Worm (Caenorhabditis elegans) whole organism, L4 larva: ENCODE data around the gene nlp-11.
A peak's percentile ranks its signal among the peaks of the same experiment; 100 is the strongest.

Source experiments
- F44E2.7 ChIP-seq: fragments of 200-800 bp; sonication (Bioruptor generic); IDR thresholded peaks from 2 replicates; pipeline ENCODE4 v2.1.2; 2022; ENCODE audit warnings: missing genetic modification characterization, missing compliant biosample characterization
- F49E8.2 ChIP-seq: sonication (generic microtip); optimal IDR thresholded peaks from 2 replicates; lab custom pipeline; 2016; ENCODE audit warnings: missing compliant biosample characterization, mild to moderate bottlenecking, missing genetic modification characterization, borderline replicate concordance
- T20F7.1 ChIP-seq: fragments of 200-800 bp; sonication (Bioruptor generic); optimal IDR thresholded peaks from 2 replicates; lab custom pipeline; 2018; ENCODE audit warnings: mild to moderate bottlenecking, missing genetic modification characterization, missing compliant biosample characterization
- Y75B8A.6 ChIP-seq: fragments of 200-800 bp; sonication (Bioruptor generic); IDR thresholded peaks from 2 replicates; pipeline ENCODE4 v1.3.6; 2022; ENCODE audit warnings: missing genetic modification reagents, missing genetic modification characterization, missing compliant biosample characterization
- aha-1 ChIP-seq: fragments of 150-350 bp; peaks from one replicate; lab custom pipeline; 2014; ENCODE audit warnings: missing biosample characterization, missing genetic modification characterization
- arid-1 ChIP-seq: fragments of 200-800 bp; sonication (Bioruptor generic); conservative IDR thresholded peaks from 2 replicates; pipeline ENCODE4 v1.3.6; 2022; ENCODE audit warnings: missing genetic modification reagents, missing genetic modification characterization, missing compliant biosample characterization
- attf-4 ChIP-seq: sonication (generic microtip); optimal IDR thresholded peaks from 3 replicates; lab custom pipeline; 2017; ENCODE audit warnings: missing biosample characterization, missing genetic modification characterization
- daf-16 ChIP-seq, 3 experiments: sonication (generic microtip); optimal IDR thresholded peaks; 2 replicates each; lab custom pipeline; 2016 to 2017; ENCODE audit warnings: missing genetic modification characterization in 3 of 3, missing genetic modification reagents in 3 of 3, mild to moderate bottlenecking in 2 of 3, missing compliant biosample characterization in 2 of 3, missing biosample characterization in 1 of 3, moderate library complexity in 1 of 3
- dmd-6 ChIP-seq: fragments of 200-800 bp; sonication (Bioruptor generic); IDR thresholded peaks from 2 replicates; pipeline ENCODE4 v1.3.6; 2022; ENCODE audit warnings: missing genetic modification reagents, missing genetic modification characterization, missing compliant biosample characterization
- dve-1 ChIP-seq: sonication (generic microtip); optimal IDR thresholded peaks from 2 replicates; lab custom pipeline; 2017; ENCODE audit warnings: antibody characterized with exemption, mild to moderate bottlenecking, missing genetic modification characterization, missing compliant biosample characterization; ENCODE audit not compliant: insufficient read depth
- egl-43 ChIP-seq: fragments of 200-800 bp; sonication (Bioruptor generic); IDR thresholded peaks from 2 replicates; pipeline ENCODE4 v1.3.6; 2022; ENCODE audit warnings: missing genetic modification reagents, missing genetic modification characterization, missing compliant biosample characterization
- hlh-11 ChIP-seq: fragments of 200-800 bp; sonication (Bioruptor generic); optimal IDR thresholded peaks from 2 replicates; lab custom pipeline; 2018; ENCODE audit warnings: mild to moderate bottlenecking, missing genetic modification characterization, missing compliant biosample characterization
- hmg-1.1 ChIP-seq: fragments of 200-800 bp; sonication (Bioruptor generic); IDR thresholded peaks from 2 replicates; pipeline ENCODE4 v1.3.6; 2022; ENCODE audit warnings: missing genetic modification reagents, missing genetic modification characterization, missing compliant biosample characterization
- lin-15B ChIP-seq: fragments of 150-350 bp; sonication (generic microtip); optimal IDR thresholded peaks from 3 replicates; lab custom pipeline; 2014; ENCODE audit warnings: missing biosample characterization, missing genetic modification characterization
- lin-38 ChIP-seq: fragments of 200-800 bp; sonication (Bioruptor generic); IDR thresholded peaks from 2 replicates; pipeline ENCODE4 v1.3.6; 2022; ENCODE audit warnings: missing genetic modification reagents, missing genetic modification characterization, missing compliant biosample characterization
- lir-3 ChIP-seq: sonication (generic microtip); optimal IDR thresholded peaks from 2 replicates; lab custom pipeline; 2016; ENCODE audit warnings: mild to moderate bottlenecking, missing genetic modification characterization, missing compliant biosample characterization
- madf-5 ChIP-seq, 2 experiments: fragments of 200-800 bp; sonication (Bioruptor generic); IDR thresholded peaks; 2 replicates each; pipeline ENCODE4 v1.3.6; 2022; ENCODE audit warnings: missing compliant biosample characterization in 2 of 2, missing genetic modification characterization in 2 of 2
- mdl-1 ChIP-seq, 2 experiments: fragments of 150-350 bp in 1 of 2; sonication (generic microtip) in 1 of 2; optimal IDR thresholded peaks; 2 replicates each; lab custom pipeline; 2014 to 2017; ENCODE audit warnings: missing biosample characterization in 2 of 2, missing genetic modification characterization in 2 of 2
- mdt-29 ChIP-seq: fragments of 200-800 bp; sonication (Bioruptor generic); IDR thresholded peaks from 2 replicates; pipeline ENCODE4 v1.3.6; 2022; ENCODE audit warnings: missing genetic modification reagents, missing genetic modification characterization, missing compliant biosample characterization
- mxl-3 ChIP-seq: fragments of 200-800 bp; sonication (Bioruptor generic); optimal IDR thresholded peaks from 2 replicates; lab custom pipeline; 2018; ENCODE audit warnings: mild to moderate bottlenecking, missing genetic modification characterization, missing compliant biosample characterization
- nhr-10 ChIP-seq: fragments of 150-350 bp; optimal IDR thresholded peaks from 2 replicates; lab custom pipeline; 2014; ENCODE audit warnings: missing biosample characterization, missing genetic modification characterization
- nhr-28 ChIP-seq: fragments of 150-350 bp; optimal IDR thresholded peaks from 2 replicates; lab custom pipeline; 2014; ENCODE audit warnings: missing biosample characterization, missing genetic modification characterization
- nhr-42 ChIP-seq: fragments of 200-800 bp; sonication (Bioruptor generic); IDR thresholded peaks from 2 replicates; pipeline ENCODE4 v1.3.6; 2022; ENCODE audit warnings: missing genetic modification characterization, missing compliant biosample characterization
- nhr-48 ChIP-seq: sonication (generic microtip); optimal IDR thresholded peaks from 2 replicates; lab custom pipeline; 2016; ENCODE audit warnings: mild to moderate bottlenecking, missing genetic modification characterization, missing compliant biosample characterization
- nhr-76 ChIP-seq: fragments of 150-350 bp; optimal IDR thresholded peaks from 2 replicates; lab custom pipeline; 2014; ENCODE audit warnings: missing biosample characterization, missing genetic modification characterization
- pha-4 ChIP-seq, 2 experiments: fragments of 150-350 bp in 1 of 2; fragments of 200-800 bp in 1 of 2; sonication (Bioruptor generic) in 1 of 2; IDR thresholded peaks in 1 of 2; optimal IDR thresholded peaks in 1 of 2; 2 replicates each; pipeline versions ENCODE4 v1.3.6 to Lab custom; 2014 to 2022; ENCODE audit warnings: missing genetic modification characterization in 2 of 2, missing genetic modification reagents in 2 of 2, missing biosample characterization in 1 of 2, missing compliant biosample characterization in 1 of 2
- pqm-1 ChIP-seq: sonication (generic microtip); optimal IDR thresholded peaks from 2 replicates; lab custom pipeline; 2017; ENCODE audit warnings: missing biosample characterization, missing genetic modification characterization
- saeg-2 ChIP-seq: fragments of 200-800 bp; sonication (Bioruptor generic); IDR thresholded peaks from 2 replicates; pipeline ENCODE4 v1.3.6; 2022; ENCODE audit warnings: missing genetic modification reagents, missing genetic modification characterization, missing compliant biosample characterization
- skn-1 ChIP-seq: fragments of 150-350 bp; optimal IDR thresholded peaks from 2 replicates; lab custom pipeline; 2014; ENCODE audit warnings: missing biosample characterization, missing genetic modification characterization
- tag-97 ChIP-seq: fragments of 200-800 bp; sonication (Bioruptor generic); IDR thresholded peaks from 2 replicates; pipeline ENCODE4 v1.3.6; 2022; ENCODE audit warnings: missing genetic modification characterization, missing compliant biosample characterization
- unc-39 ChIP-seq: sonication (generic microtip); optimal IDR thresholded peaks from 2 replicates; lab custom pipeline; 2017; ENCODE audit warnings: missing biosample characterization, missing genetic modification characterization
- unc-62 ChIP-seq, 3 experiments: fragments of 150-350 bp in 1 of 3; sonication (generic microtip); optimal IDR thresholded peaks in 2 of 3; peaks in 1 of 3; 1 replicate in 1 of 3; 2 replicates in 2 of 3; lab custom pipeline; 2014 to 2017; ENCODE audit warnings: missing biosample characterization in 3 of 3, missing genetic modification characterization in 3 of 3, missing genetic modification reagents in 3 of 3, missing genotype in 1 of 3
- vab-7 ChIP-seq: fragments of 200-800 bp; sonication (Bioruptor generic); IDR thresholded peaks from 2 replicates; pipeline ENCODE4 v1.3.6; 2022; ENCODE audit warnings: missing genetic modification reagents, missing genetic modification characterization, missing compliant biosample characterization
- zag-1 ChIP-seq: fragments of 150-350 bp; optimal IDR thresholded peaks from 2 replicates; lab custom pipeline; 2014; ENCODE audit warnings: missing biosample characterization, missing genetic modification characterization
- zfp-2 ChIP-seq: sonication (generic microtip); optimal IDR thresholded peaks from 2 replicates; lab custom pipeline; 2016; ENCODE audit warnings: mild to moderate bottlenecking, missing genetic modification characterization, missing compliant biosample characterization
- ztf-11 ChIP-seq: fragments of 150-350 bp; optimal IDR thresholded peaks from 2 replicates; lab custom pipeline; 2014; ENCODE audit warnings: missing biosample characterization, missing genetic modification characterization
- ztf-7 ChIP-seq: fragments of 150-350 bp; optimal IDR thresholded peaks from 2 replicates; lab custom pipeline; 2014; ENCODE audit warnings: missing biosample characterization, missing genetic modification characterization

nlp-11 gene

DNA sequence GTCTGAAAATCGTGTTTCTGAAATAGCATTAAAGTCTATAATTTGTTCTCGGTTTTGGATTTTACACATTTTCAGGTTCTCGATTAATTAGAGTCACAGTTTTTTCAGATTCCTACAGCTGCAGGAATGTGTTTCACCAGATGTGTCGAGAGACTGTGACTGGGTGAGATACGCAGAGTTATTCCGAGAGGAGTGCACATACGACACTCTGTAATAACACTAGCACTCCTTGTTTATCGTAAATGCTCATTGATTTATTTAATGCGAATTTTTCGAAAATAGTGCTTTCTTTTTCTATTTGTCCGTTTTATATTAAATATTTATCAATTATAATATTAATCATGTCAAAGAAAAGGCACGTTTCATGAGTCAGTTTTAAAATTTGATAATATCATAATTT is 24.4 kb downstream of the nlp-11 start, which contains the start of gene ZK1320.11:
TSS of gene ZK1320.11 (plus strand) at position 243 of the 400 bp plus-strand sequence.
- TF ChIP-seq T20F7.1 (GFP tag; lab: Kevin White, UChicago), result peak; percentile 46
- no peak for TF ChIP-seq lin-38 (GFP tag; lab: Robert Waterston, UW)
- no peak for TF ChIP-seq daf-16 (GFP tag; optimal IDR thresholded peaks at IDR 0.05; lab: Kevin White, UChicago)
- peak; percentile 42 for TF ChIP-seq daf-16 (tag; optimal IDR thresholded peaks at IDR 0.05; lab: Kevin White, UChicago)
- TF ChIP-seq nhr-10 (tag; lab: Kevin White, UChicago), result no peak
- no peak for TF ChIP-seq skn-1 (tag; lab: Kevin White, UChicago)

DNA sequence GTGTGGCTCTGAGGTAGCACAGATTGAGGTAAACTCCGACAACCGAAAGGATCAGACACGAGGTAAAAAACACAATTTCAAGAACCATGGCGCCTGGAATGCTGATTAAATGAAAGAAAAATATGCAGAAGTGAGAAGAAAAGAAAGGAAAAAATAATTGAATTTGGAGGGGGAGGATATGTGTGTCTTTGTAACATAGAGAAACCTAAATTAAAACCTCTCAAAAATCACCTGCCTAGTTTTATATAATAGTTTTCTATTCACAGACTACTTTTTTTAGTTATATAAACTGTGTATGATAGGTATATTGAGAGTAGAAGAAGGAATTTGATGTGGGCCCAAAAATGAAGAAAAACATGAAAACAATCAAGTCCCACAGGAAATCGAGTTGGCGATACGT is 26.2 kb downstream of the nlp-11 start, which contains the start of gene ZK1320.5:
TSS of gene ZK1320.5 (minus strand) at position 101 of the 400 bp plus-strand sequence.
- no peak for TF ChIP-seq F44E2.7 (GFP tag; lab: Robert Waterston, UW)
- TF ChIP-seq egl-43 (GFP tag; lab: Robert Waterston, UW), result no peak
- TF ChIP-seq unc-39 (tag; lab: Kevin White, UChicago), result no peak
- TF ChIP-seq ztf-7 (tag; lab: Kevin White, UChicago), result no peak
- TF ChIP-seq nhr-48 (tag; lab: Kevin White, UChicago), result no peak
- no peak for TF ChIP-seq nhr-76
- TF ChIP-seq hlh-11 (tag; lab: Kevin White, UChicago), result no peak
- no peak for TF ChIP-seq ztf-11 (tag; lab: Kevin White, UChicago)
- TF ChIP-seq tag-97 (GFP tag; lab: Robert Waterston, UW), result no peak
- no peak for TF ChIP-seq hmg-1.1 (GFP tag; lab: Robert Waterston, UW)
- TF ChIP-seq lir-3 (tag; lab: Kevin White, UChicago), result no peak
- no peak for TF ChIP-seq daf-16 (GFP tag; optimal IDR thresholded peaks at IDR 0.05; lab: Kevin White, UChicago)
- TF ChIP-seq daf-16 (tag; optimal IDR thresholded peaks at IDR 0.05; lab: Kevin White, UChicago), result no peak
- TF ChIP-seq nhr-42, result no peak
- TF ChIP-seq zfp-2 (tag; lab: Kevin White, UChicago), result no peak
- no peak for TF ChIP-seq lin-15B (tag; lab: Kevin White, UChicago)
- TF ChIP-seq mdl-1 (tag; optimal IDR thresholded peaks at IDR 0.05; lab: Kevin White, UChicago), result no peak

- TF ChIP-seq madf-5 (GFP tag; IDR thresholded peaks at IDR 0.05; lab: Robert Waterston, UW) (no peak), saeg-2 (GFP tag; lab: Robert Waterston, UW) (no peak), nhr-28 (peak; percentile 53), arid-1 (GFP tag; lab: Robert Waterston, UW) (no peak), attf-4 (tag; lab: Kevin White, UChicago) (no peak), mdt-29 (GFP tag; lab: Robert Waterston, UW) (no peak), F49E8.2 (tag; lab: Kevin White, UChicago) (no peak), zag-1 (no peak), zfp-2 (tag; lab: Kevin White, UChicago) (no peak)
Measured at ce11 chrII:9662797-9663196, 28.9 kb downstream of the nlp-11 start, which contains the start of gene cyp-13A10. TSS of gene cyp-13A10 (minus strand) at chrII:9662884.

- TF ChIP-seq aha-1 (tag; lab: Kevin White, UChicago) (peak; percentile 95), unc-62 (GFP tag; optimal IDR thresholded peaks at IDR 0.05 in 1 of 2; lab: Kevin White, UChicago) (no peak), unc-62 (tag; optimal IDR thresholded peaks at IDR 0.05; lab: Kevin White, UChicago) (no peak), Y75B8A.6 (GFP tag; lab: Robert Waterston, UW) (no peak), pha-4 (GFP tag; IDR thresholded peaks at IDR 0.05; lab: Robert Waterston, UW) (no peak), pha-4 (tag; optimal IDR thresholded peaks at IDR 0.05; lab: Kevin White, UChicago) (no peak)
Measured at ce11 chrII:9662160-9662559, 29.6 kb downstream of the nlp-11 start.

DNA sequence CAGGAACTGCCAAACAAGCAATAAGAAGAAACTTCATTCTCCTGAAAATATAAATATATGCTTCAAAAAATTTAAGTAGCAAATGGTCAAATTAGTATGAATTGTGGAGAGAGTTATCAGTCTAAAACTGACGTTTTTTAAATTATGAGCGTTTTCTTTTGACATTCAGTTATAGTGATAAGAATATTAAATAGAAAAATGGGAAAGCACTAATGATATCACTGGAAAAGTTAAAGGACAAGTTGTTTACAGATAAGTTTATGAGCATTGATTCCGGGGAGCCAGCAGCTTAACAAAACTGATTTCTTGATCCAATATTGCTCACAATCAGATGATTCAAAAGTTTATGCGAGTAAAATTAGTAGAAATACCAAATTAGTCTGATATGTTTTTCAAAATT is 31.4 kb downstream of the nlp-11 start, which contains the start of gene ZK1320.3:
TSS of gene ZK1320.3 (minus strand) at position 41 of the 400 bp plus-strand sequence.
- TF ChIP-seq dve-1 (tag; lab: Kevin White, UChicago), result peak; percentile 58
- no peak for TF ChIP-seq daf-16 (GFP tag; optimal IDR thresholded peaks at IDR 0.05; lab: Kevin White, UChicago)
- peak; percentile 71 for TF ChIP-seq daf-16 (tag; optimal IDR thresholded peaks at IDR 0.05; lab: Kevin White, UChicago)
- no peak for TF ChIP-seq pha-4 (GFP tag; IDR thresholded peaks at IDR 0.05; lab: Robert Waterston, UW)
- no peak for TF ChIP-seq pha-4 (tag; optimal IDR thresholded peaks at IDR 0.05; lab: Kevin White, UChicago)
- peak; percentile 64 for TF ChIP-seq dmd-6 (GFP tag; lab: Robert Waterston, UW)
- TF ChIP-seq nhr-28, result peak; percentile 45
- TF ChIP-seq vab-7, result no peak
- peak; percentile 56 for TF ChIP-seq pqm-1 (tag; lab: Kevin White, UChicago)
- TF ChIP-seq unc-62 (GFP tag; optimal IDR thresholded peaks at IDR 0.05 in 1 of 2; lab: Kevin White, UChicago), result peak in 1 of 2 experiments; percentile 94
- no peak for TF ChIP-seq unc-62 (tag; optimal IDR thresholded peaks at IDR 0.05; lab: Kevin White, UChicago)
- no peak for TF ChIP-seq mxl-3 (GFP tag; lab: Kevin White, UChicago)
- TF ChIP-seq, all 104 proteins: peak for 6
